Worm (Caenorhabditis elegans) whole organism, early embryonic: ENCODE data around the gene zipt-2.1.

ENCODE experiments used
- B0310.2 ChIP-seq: sonication (generic microtip); optimal IDR thresholded peaks from 2 replicates; lab custom pipeline; 2016; ENCODE audit warnings: mild to moderate bottlenecking, missing genetic modification characterization, missing compliant biosample characterization
- hnd-1 ChIP-seq: sonication (generic microtip); optimal IDR thresholded peaks from 2 replicates; lab custom pipeline; 2016; ENCODE audit warnings: missing genetic modification characterization, missing compliant biosample characterization

DNA sequence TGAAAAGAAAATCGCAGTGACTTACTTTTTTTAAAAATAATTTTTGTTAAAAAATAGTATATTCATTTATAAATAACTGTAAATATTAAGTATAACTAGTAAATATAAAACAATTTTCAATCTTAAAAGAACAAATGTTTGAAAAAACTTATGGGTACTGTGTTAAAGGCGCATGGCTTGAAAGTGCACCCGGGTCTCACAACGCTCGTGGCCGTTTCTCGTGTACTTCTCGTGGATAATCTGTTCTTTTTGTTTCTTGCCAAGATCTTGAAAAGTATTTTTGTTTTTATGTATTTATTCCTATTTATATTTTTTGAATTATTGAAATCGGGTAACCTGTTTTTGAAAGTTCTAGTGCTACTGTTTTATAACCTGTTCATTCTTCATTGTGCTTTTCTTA is 33.4 kb upstream of the zipt-2.1 start:
- TF ChIP-seq B0310.2 (tag; lab: Kevin White, UChicago) (no peak), hnd-1 (tag; lab: Kevin White, UChicago) (no peak)
